Fruit fly (Drosophila melanogaster) whole organism, wandering third instar larva: ENCODE data around the gene Gr93c.

Source experiments
- Abd-B ChIP-seq: fragments of >200 bp; optimal IDR thresholded peaks from 2 replicates; lab custom pipeline; 2017; ENCODE audit warnings: missing biosample characterization, missing genetic modification characterization
- CG32264 ChIP-seq: fragments of 200-800 bp; sonication (Bioruptor generic); optimal IDR thresholded peaks from 2 replicates; lab custom pipeline; 2016; ENCODE audit warnings: missing biosample characterization, missing genetic modification characterization
- CG9705 ChIP-seq: fragments of 200-800 bp; sonication (Bioruptor generic); optimal IDR thresholded peaks from 2 replicates; lab custom pipeline; 2018; ENCODE audit warnings: missing biosample characterization, mild to moderate bottlenecking, missing genetic modification characterization
- CrebA ChIP-seq: fragments of 200-800 bp; sonication (Bioruptor generic); optimal IDR thresholded peaks from 2 replicates; lab custom pipeline; 2016; ENCODE audit warnings: missing biosample characterization, mild to moderate bottlenecking, missing genetic modification characterization, borderline replicate concordance
- Dfd ChIP-seq: fragments of >200 bp; optimal IDR thresholded peaks from 2 replicates; lab custom pipeline; 2017; ENCODE audit warnings: missing biosample characterization, missing genetic modification characterization
- Dif ChIP-seq: fragments of 200-275, 200-300 bp; sonication (Bioruptor generic); optimal IDR thresholded peaks from 2 replicates; lab custom pipeline; 2018; ENCODE audit warnings: missing biosample characterization, missing genetic modification characterization; ENCODE audit not compliant: partially characterized antibody
- GATAd ChIP-seq: sonication (Bioruptor generic); optimal IDR thresholded peaks from 2 replicates; lab custom pipeline; 2016; ENCODE audit warnings: missing biosample characterization, missing genetic modification characterization
- HLH106 ChIP-seq: fragments of 200-800 bp; optimal IDR thresholded peaks from 3 replicates; lab custom pipeline; 2019; ENCODE audit warnings: missing biosample characterization, mild to moderate bottlenecking, missing genetic modification characterization, moderate library complexity
- Hnf4 ChIP-seq: fragments of 200-800 bp; sonication (Bioruptor generic); optimal IDR thresholded peaks from 2 replicates; lab custom pipeline; 2016; ENCODE audit warnings: missing biosample characterization, mild to moderate bottlenecking, missing genetic modification characterization
- Hr78 ChIP-seq: fragments of >200 bp; optimal IDR thresholded peaks from 2 replicates; lab custom pipeline; 2017; ENCODE audit warnings: missing biosample characterization, missing genetic modification characterization
- Hr83 ChIP-seq: fragments of 200-300 bp; sonication (Bioruptor generic); optimal IDR thresholded peaks from 2 replicates; lab custom pipeline; 2016; ENCODE audit warnings: missing biosample characterization, mild to moderate bottlenecking, missing genetic modification characterization, moderate library complexity; ENCODE audit not compliant: poor library complexity, severe bottlenecking
- Jra ChIP-seq: sonication (Bioruptor generic); optimal IDR thresholded peaks from 2 replicates; lab custom pipeline; 2016; ENCODE audit warnings: missing biosample characterization, missing genetic modification characterization
- Mio ChIP-seq: sonication (Bioruptor generic); optimal IDR thresholded peaks from 2 replicates; lab custom pipeline; 2016; ENCODE audit warnings: missing biosample characterization, missing genetic modification characterization
- Myc ChIP-seq: fragments of >200 bp; optimal IDR thresholded peaks from 2 replicates; lab custom pipeline; 2017
- N ChIP-seq: fragments of >200 bp; optimal IDR thresholded peaks from 2 replicates; lab custom pipeline; 2018; ENCODE audit warnings: missing biosample characterization, missing external identifiers, missing genetic modification characterization
- OdsH ChIP-seq: fragments of 200-800 bp; sonication (Bioruptor generic); optimal IDR thresholded peaks from 2 replicates; lab custom pipeline; 2016; ENCODE audit warnings: missing biosample characterization, mild to moderate bottlenecking, missing genetic modification characterization
- Rel ChIP-seq, 2 experiments: fragments of 200-800 bp; sonication (Bioruptor generic) in 1 of 2; optimal IDR thresholded peaks; 2 replicates in 1 of 2; 3 replicates in 1 of 2; lab custom pipeline; 2016 to 2019; ENCODE audit warnings: mild to moderate bottlenecking in 2 of 2, missing biosample characterization in 2 of 2, missing genetic modification characterization in 2 of 2, moderate library complexity in 1 of 2
- Sp1 ChIP-seq: fragments of 200-800 bp; sonication (Bioruptor generic); optimal IDR thresholded peaks from 3 replicates; lab custom pipeline; 2019; ENCODE audit warnings: missing biosample characterization, mild to moderate bottlenecking, missing genetic modification characterization, moderate library complexity
- Vsx2 ChIP-seq: fragments of 200-300, 225-300 bp; sonication (Bioruptor generic); optimal IDR thresholded peaks from 2 replicates; lab custom pipeline; 2018; ENCODE audit warnings: missing biosample characterization, missing genetic modification characterization; ENCODE audit not compliant: partially characterized antibody
- br ChIP-seq: fragments of 200-800 bp; sonication (Bioruptor generic); optimal IDR thresholded peaks from 2 replicates; lab custom pipeline; 2016; ENCODE audit warnings: missing biosample characterization, missing genetic modification characterization
- brk ChIP-seq: fragments of 200-800 bp; sonication (Bioruptor generic); optimal IDR thresholded peaks from 2 replicates; lab custom pipeline; 2016; ENCODE audit warnings: missing biosample characterization, mild to moderate bottlenecking, missing genetic modification characterization
- dl ChIP-seq, 2 experiments: fragments of 175-275, 200-275 bp in 1 of 2; fragments of 200-275 bp in 1 of 2; sonication (Bioruptor generic); optimal IDR thresholded peaks; lab custom pipeline; 2018; ENCODE audit warnings: mild to moderate bottlenecking in 2 of 2, missing biosample characterization in 2 of 2, missing genetic modification characterization in 2 of 2, moderate library complexity in 2 of 2; ENCODE audit not compliant: partially characterized antibody in 2 of 2, insufficient read depth in 1 of 2
- dmrt93B ChIP-seq: fragments of 200-800 bp; sonication (Bioruptor generic); optimal IDR thresholded peaks from 2 replicates; lab custom pipeline; 2018; ENCODE audit warnings: missing biosample characterization, mild to moderate bottlenecking, missing genetic modification characterization
- dsf ChIP-seq: sonication (Bioruptor generic); optimal IDR thresholded peaks from 2 replicates; lab custom pipeline; 2016; ENCODE audit warnings: missing biosample characterization, missing genetic modification characterization, borderline replicate concordance
- ey ChIP-seq: fragments of 200-800 bp; sonication (Bioruptor generic); optimal IDR thresholded peaks from 2 replicates; lab custom pipeline; 2016; ENCODE audit warnings: missing biosample characterization, missing genetic modification characterization
- foxo ChIP-seq, 2 experiments: fragments of 200-800 bp; sonication (Bioruptor generic); optimal IDR thresholded peaks; 2 replicates in 1 of 2; 3 replicates in 1 of 2; lab custom pipeline; 2016 to 2017; ENCODE audit warnings: missing biosample characterization in 2 of 2, missing genetic modification characterization in 2 of 2
- fru ChIP-seq: fragments of 200-800 bp; sonication (Bioruptor generic); optimal IDR thresholded peaks from 3 replicates; lab custom pipeline; 2016; ENCODE audit warnings: missing biosample characterization, mild to moderate bottlenecking, missing genetic modification characterization
- h ChIP-seq: fragments of 200-800 bp; sonication (Bioruptor generic); optimal IDR thresholded peaks from 3 replicates; lab custom pipeline; 2016; ENCODE audit warnings: missing biosample characterization, mild to moderate bottlenecking, missing genetic modification characterization
- jim ChIP-seq: fragments of 175-275, 200-325 bp; sonication (Bioruptor generic); optimal IDR thresholded peaks from 2 replicates; lab custom pipeline; 2016; ENCODE audit warnings: missing biosample characterization, mild to moderate bottlenecking, missing genetic modification characterization
- pan ChIP-seq: fragments of >200 bp; optimal IDR thresholded peaks from 2 replicates; lab custom pipeline; 2017
- psq ChIP-seq: fragments of 200-800 bp; sonication (Bioruptor generic); optimal IDR thresholded peaks from 3 replicates; lab custom pipeline; 2017; ENCODE audit warnings: missing biosample characterization, mild to moderate bottlenecking, missing genetic modification characterization, moderate library complexity
- rgr ChIP-seq: fragments of 200-800 bp; sonication (Bioruptor generic); optimal IDR thresholded peaks from 3 replicates; lab custom pipeline; 2016; ENCODE audit warnings: missing biosample characterization, mild to moderate bottlenecking, missing genetic modification characterization
- sage ChIP-seq: fragments of 200-800 bp; sonication (Bioruptor generic); optimal IDR thresholded peaks from 2 replicates; lab custom pipeline; 2016; ENCODE audit warnings: missing biosample characterization, mild to moderate bottlenecking, missing genetic modification characterization
- tai ChIP-seq: sonication (Bioruptor generic); optimal IDR thresholded peaks from 2 replicates; lab custom pipeline; 2016; ENCODE audit warnings: missing biosample characterization, missing genetic modification characterization
- usp ChIP-seq: fragments of >200 bp; optimal IDR thresholded peaks from 2 replicates; lab custom pipeline; 2017; ENCODE audit warnings: missing biosample characterization, missing genetic modification characterization
- woc ChIP-seq: sonication (Bioruptor generic); optimal IDR thresholded peaks from 2 replicates; lab custom pipeline; 2016; ENCODE audit warnings: missing biosample characterization, mild to moderate bottlenecking, missing genetic modification characterization

The Gr93c gene

DNA sequence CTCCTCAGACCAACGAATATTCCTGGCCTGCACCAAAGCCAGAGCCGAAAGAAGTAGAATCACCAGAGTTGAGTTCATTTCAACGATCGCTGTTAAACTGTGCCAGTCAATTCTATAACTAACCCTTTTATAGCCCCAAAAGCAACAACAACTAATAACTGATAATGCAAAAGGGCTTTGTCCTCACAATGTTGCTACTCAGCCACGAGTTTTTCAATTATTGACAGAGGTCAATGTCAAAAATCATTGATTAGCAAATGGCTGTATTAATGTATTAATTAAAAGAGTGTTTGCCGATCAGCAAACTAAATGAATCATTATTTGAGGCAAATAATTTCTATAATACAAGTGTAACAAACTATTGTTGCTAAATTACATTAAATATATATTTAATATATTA, 39.3 kb upstream of the Gr93c start, which contains the start of gene fit:
Gene fit, minus strand, starts transcription at position 101 of the 400 bp plus-strand sequence.
- TF ChIP-seq Abd-B (no peak), pan (lab: Kevin White, UChicago) (no peak), Dfd (no peak), psq (GFP tag; lab: Kevin White, UChicago) (no peak), h (GFP tag; lab: Kevin White, UChicago) (no peak)
- TF ChIP-seq, all 38 proteins: peak for 0

DNA sequence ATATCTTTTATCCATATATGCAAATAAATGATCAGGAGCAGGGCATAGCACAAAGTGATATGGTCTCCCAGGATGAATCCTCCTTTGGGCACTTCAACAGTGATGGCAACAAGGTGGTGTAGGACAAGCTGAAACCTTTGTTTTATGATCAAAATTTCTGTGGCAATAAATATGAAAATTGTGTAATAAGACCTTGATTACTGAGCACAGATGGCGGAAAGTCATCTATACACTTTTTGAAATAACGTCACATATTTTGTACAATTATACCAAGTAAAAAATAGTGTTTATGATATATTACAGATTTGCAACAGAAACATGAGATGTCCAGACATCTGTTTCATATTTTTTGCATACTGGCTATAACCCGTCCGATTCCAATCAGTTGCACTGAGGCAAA, 35.4 kb upstream of the Gr93c start, which contains the start of gene CG31465:
Gene CG31465, plus strand, starts transcription at position 301 of the 400 bp plus-strand sequence.
- TF ChIP-seq CG32264 (GFP tag; lab: Kevin White, UChicago) (no peak), h (GFP tag; lab: Kevin White, UChicago) (no peak), br (GFP tag; lab: Kevin White, UChicago) (no peak), GATAd (GFP tag; lab: Kevin White, UChicago) (no peak), dmrt93B (no peak), rgr (GFP tag; lab: Kevin White, UChicago) (no peak), dl (GFP tag; optimal IDR thresholded peaks at IDR 0.05; lab: Kevin White, UChicago; ENCODE audit: insufficient read depth in 1 of 2, partially characterized antibody in 2 of 2) (no peak), Rel (GFP tag; optimal IDR thresholded peaks at IDR 0.05; lab: Kevin White, UChicago) (no peak), Rel (tag; optimal IDR thresholded peaks at IDR 0.05; lab: Kevin White, UChicago) (no peak), Mio (GFP tag; lab: Kevin White, UChicago) (no peak), Abd-B (no peak), Jra (GFP tag; lab: Kevin White, UChicago) (no peak)

DNA sequence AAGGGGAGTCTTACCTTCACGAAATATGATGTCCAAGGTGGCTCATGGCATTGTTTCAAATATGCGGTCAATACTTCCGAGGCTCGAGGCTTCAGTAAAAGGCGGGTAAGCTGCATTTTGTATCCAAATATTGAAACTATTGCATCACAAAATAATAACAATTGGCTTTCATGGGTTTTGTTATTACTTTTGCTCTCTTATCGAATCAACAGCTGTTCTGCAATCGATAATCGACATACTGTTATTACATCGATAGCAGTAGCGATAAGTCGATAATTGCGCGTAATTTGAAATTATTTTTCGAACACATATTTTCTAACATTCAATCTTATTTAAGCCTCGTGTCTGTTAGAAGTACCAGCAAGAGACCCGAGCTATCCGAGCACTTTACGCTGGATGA, 33.4 kb upstream of the Gr93c start, which contains the start of gene CG34148:
Gene CG34148, minus strand, starts transcription at position 214 of the 400 bp plus-strand sequence.
- TF ChIP-seq HLH106 (tag; lab: Kevin White, UChicago) = no peak
- TF ChIP-seq ey (GFP tag; lab: Kevin White, UChicago) = no peak
- TF ChIP-seq Hnf4 (GFP tag; lab: Kevin White, UChicago) = no peak
- no peak for TF ChIP-seq sage (GFP tag; lab: Kevin White, UChicago)
- no peak for TF ChIP-seq Hr83 (GFP tag; lab: Kevin White, UChicago)
- TF ChIP-seq rgr (GFP tag; lab: Kevin White, UChicago) = no peak
- TF ChIP-seq psq (GFP tag; lab: Kevin White, UChicago) = no peak
- no peak for TF ChIP-seq CG32264 (GFP tag; lab: Kevin White, UChicago)
- no peak for TF ChIP-seq fru (GFP tag; lab: Kevin White, UChicago)
- no peak for TF ChIP-seq usp (GFP tag; lab: Kevin White, UChicago)
- no peak for TF ChIP-seq Vsx2
- no peak for TF ChIP-seq OdsH
- TF ChIP-seq Mio (GFP tag; lab: Kevin White, UChicago) = no peak
- TF ChIP-seq tai (GFP tag; lab: Kevin White, UChicago) = no peak
- no peak for TF ChIP-seq brk (GFP tag; lab: Kevin White, UChicago)
- no peak for TF ChIP-seq woc (GFP tag; lab: Kevin White, UChicago)

DNA sequence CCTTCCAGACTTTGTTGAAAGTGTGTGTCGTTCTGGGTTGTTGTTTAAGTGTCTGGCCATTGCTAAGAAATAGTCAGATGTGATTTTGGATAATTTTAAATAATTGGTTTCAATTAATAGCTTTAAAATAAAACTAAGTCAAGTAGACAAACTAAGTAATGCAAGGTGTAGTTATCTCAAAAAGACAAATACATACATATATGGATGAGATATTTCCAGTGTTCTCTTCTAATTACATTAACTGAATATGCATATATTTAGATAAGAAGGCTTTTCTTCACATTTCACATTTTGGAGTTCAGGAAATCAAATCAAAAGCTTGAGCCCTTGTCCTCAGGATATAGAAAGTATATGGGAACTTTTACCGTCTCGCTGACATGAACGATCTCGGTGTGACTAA, 32.6 kb upstream of the Gr93c start, which contains the start of gene P5CDh2:
Gene P5CDh2, plus strand, starts transcription at position 301 of the 400 bp plus-strand sequence.
- TF ChIP-seq CrebA (GFP tag; lab: Kevin White, UChicago) (no peak), foxo (GFP tag; optimal IDR thresholded peaks at IDR 0.05; lab: Kevin White, UChicago) (no peak), dl (GFP tag; optimal IDR thresholded peaks at IDR 0.05; lab: Kevin White, UChicago; ENCODE audit: insufficient read depth in 1 of 2, partially characterized antibody in 2 of 2) (no peak), GATAd (GFP tag; lab: Kevin White, UChicago) (no peak), Dfd (no peak)

DNA sequence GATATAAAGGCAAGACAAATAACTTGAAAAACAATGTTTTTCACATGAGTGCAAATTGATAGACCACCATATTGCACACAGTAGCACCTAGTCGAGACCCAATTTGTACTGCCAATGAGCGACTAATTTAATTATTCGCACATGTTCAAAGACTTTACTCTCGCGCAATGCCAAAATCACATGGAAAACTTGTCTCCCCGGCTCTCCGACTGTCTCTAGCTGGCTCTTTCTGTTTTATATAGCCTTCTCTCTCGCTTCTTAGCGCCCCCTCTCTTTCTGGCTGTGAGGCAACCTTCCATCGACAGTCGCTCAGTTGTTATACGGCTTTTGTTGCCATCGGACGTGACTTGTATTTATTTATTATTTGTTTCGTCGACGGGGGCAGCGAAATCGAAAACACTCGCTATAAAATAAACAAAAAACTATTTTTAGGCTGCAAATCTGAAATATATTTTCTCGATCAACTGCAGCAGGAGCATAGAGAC, 30.0 kb upstream of the Gr93c start, which contains the start of gene CG6656:
Gene CG6656, plus strand, starts transcription at position 312 of the 485 bp plus-strand sequence.
- TF ChIP-seq jim (GFP tag; lab: Kevin White, UChicago) (no peak), CG32264 (GFP tag; lab: Kevin White, UChicago) (peak; percentile 14), CG9705 (no peak), Hnf4 (GFP tag; lab: Kevin White, UChicago) (peak; percentile 62), HLH106 (tag; lab: Kevin White, UChicago) (peak; percentile 9), N (GFP tag; lab: Kevin White, UChicago) (no peak), Vsx2 (peak; percentile 70), woc (GFP tag; lab: Kevin White, UChicago) (peak; percentile 57), h (GFP tag; lab: Kevin White, UChicago) (no peak), GATAd (GFP tag; lab: Kevin White, UChicago) (no peak), OdsH (peak; percentile 24), dsf (GFP tag; lab: Kevin White, UChicago) (no peak), Sp1 (GFP tag; lab: Kevin White, UChicago) (no peak), Abd-B (no peak), sage (GFP tag; lab: Kevin White, UChicago) (no peak), brk (GFP tag; lab: Kevin White, UChicago) (no peak), Myc (no peak), Hr78 (no peak), br (GFP tag; lab: Kevin White, UChicago) (no peak), Dfd (no peak), pan (lab: Kevin White, UChicago) (no peak), ey (GFP tag; lab: Kevin White, UChicago) (no peak), tai (GFP tag; lab: Kevin White, UChicago) (no peak), Dif (GFP tag; lab: Kevin White, UChicago) (peak; percentile 93), Mio (GFP tag; lab: Kevin White, UChicago) (no peak), Rel (GFP tag; optimal IDR thresholded peaks at IDR 0.05; lab: Kevin White, UChicago) (no peak), Rel (tag; optimal IDR thresholded peaks at IDR 0.05; lab: Kevin White, UChicago) (peak; percentile 41), CrebA (GFP tag; lab: Kevin White, UChicago) (no peak), fru (GFP tag; lab: Kevin White, UChicago) (peak; percentile 46), usp (GFP tag; lab: Kevin White, UChicago) (no peak)
